Worm (Caenorhabditis elegans) whole organism, late embryonic: ENCODE data around the gene acd-4.

ENCODE experiments used
- F13H6.1 ChIP-seq: sonication (generic microtip); optimal IDR thresholded peaks from 2 replicates; lab custom pipeline; 2016; ENCODE audit warnings: missing genetic modification characterization, missing compliant biosample characterization
- ceh-18 ChIP-seq: sonication (generic microtip); optimal IDR thresholded peaks from 2 replicates; lab custom pipeline; 2016; ENCODE audit warnings: missing genetic modification characterization, missing compliant biosample characterization
- ceh-30 ChIP-seq: fragments of 150-350 bp; optimal IDR thresholded peaks from 2 replicates; lab custom pipeline; 2014; ENCODE audit warnings: missing biosample characterization, missing genetic modification characterization
- ceh-9 ChIP-seq: sonication (generic microtip); optimal IDR thresholded peaks from 2 replicates; lab custom pipeline; 2016; ENCODE audit warnings: mild to moderate bottlenecking, missing genetic modification characterization, inconsistent platforms, missing compliant biosample characterization
- che-1 ChIP-seq: sonication (generic microtip); optimal IDR thresholded peaks from 2 replicates; lab custom pipeline; 2016; ENCODE audit warnings: mild to moderate bottlenecking, missing genetic modification characterization, missing compliant biosample characterization
- fkh-10 ChIP-seq: fragments of 150-350 bp; optimal IDR thresholded peaks from 2 replicates; lab custom pipeline; 2014; ENCODE audit warnings: missing biosample characterization, missing genetic modification reagents, missing genetic modification characterization
- fkh-6 ChIP-seq: sonication (generic microtip); optimal IDR thresholded peaks from 2 replicates; lab custom pipeline; 2016; ENCODE audit warnings: missing genetic modification characterization, missing compliant biosample characterization
- pha-4 ChIP-seq: fragments of 150-350 bp; optimal IDR thresholded peaks from 2 replicates; lab custom pipeline; 2018; ENCODE audit warnings: missing biosample characterization, missing genetic modification reagents, missing genetic modification characterization
- pros-1 ChIP-seq: fragments of 150-350 bp; optimal IDR thresholded peaks from 2 replicates; lab custom pipeline; 2014; ENCODE audit warnings: missing biosample characterization, missing genetic modification reagents, missing genetic modification characterization
- rnt-1 ChIP-seq: sonication (generic microtip); optimal IDR thresholded peaks from 2 replicates; lab custom pipeline; 2016; ENCODE audit warnings: missing genetic modification characterization, missing compliant biosample characterization
- tbx-2 ChIP-seq: sonication (generic microtip); optimal IDR thresholded peaks from 2 replicates; lab custom pipeline; 2016; ENCODE audit warnings: missing genetic modification characterization, missing compliant biosample characterization

DNA sequence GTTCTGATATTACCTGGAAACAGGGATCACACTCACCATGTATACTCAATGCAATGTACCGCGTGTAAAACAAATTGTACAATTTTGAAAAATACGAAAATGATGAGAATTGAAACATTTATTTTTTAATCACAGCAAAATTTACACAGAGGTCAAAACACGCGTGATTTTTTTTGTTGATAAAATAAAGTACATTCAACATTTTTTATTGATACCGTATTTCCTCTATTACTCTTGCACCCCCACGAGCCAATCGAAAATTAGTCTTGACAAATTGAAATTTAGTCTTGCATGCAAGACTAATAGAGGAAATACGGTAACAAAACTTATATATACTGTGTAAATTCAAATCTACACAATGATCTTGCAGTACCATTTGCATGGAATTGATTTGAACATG is 49.7 kb downstream of the acd-4 start, which contains the start of gene ZC190.8:
- TF ChIP-seq ceh-18 (tag; lab: Kevin White, UChicago), result no peak
- TF ChIP-seq pha-4 (tag; lab: Kevin White, UChicago), result no peak
- TF ChIP-seq che-1 (tag; lab: Kevin White, UChicago), result no peak
- TF ChIP-seq fkh-10 (GFP tag; lab: Kevin White, UChicago), result no peak
- no peak for TF ChIP-seq ceh-9
- TF ChIP-seq ceh-30 (tag; lab: Kevin White, UChicago), result no peak
- no peak for TF ChIP-seq tbx-2
- TF ChIP-seq pros-1 (tag; lab: Kevin White, UChicago), result no peak
- no peak for TF ChIP-seq fkh-6 (tag; lab: Kevin White, UChicago)
- no peak for TF ChIP-seq rnt-1 (tag; lab: Kevin White, UChicago)
- no peak for TF ChIP-seq F13H6.1
